Worm (Caenorhabditis elegans) whole organism, dauer: ENCODE results near the gene C13A2.12.

Experiments
- unc-62 ChIP-seq: sonication (generic microtip); optimal IDR thresholded peaks from 2 replicates; lab custom pipeline; 2017; ENCODE audit warnings: missing biosample characterization, missing genetic modification reagents, missing genetic modification characterization

Gene C13A2.12

DNA sequence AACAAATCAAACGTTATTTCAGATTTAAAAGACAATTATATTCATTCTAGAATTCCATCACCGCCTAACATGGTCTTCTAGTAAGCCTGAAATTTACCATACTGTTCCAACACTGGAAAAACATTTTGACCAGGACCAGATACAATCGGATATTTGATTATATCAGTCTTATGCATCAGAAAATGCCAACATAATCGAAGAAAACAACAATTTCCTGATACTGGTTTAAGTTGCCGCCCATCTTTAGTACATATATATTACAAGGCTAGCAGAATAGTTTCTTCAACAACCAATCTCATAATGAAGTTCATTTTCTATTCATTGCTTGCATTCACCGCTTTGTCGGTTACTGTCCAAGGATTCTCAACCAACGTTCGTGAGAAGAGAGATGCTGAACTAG lies at the start of gene C13A2.12:
Gene C13A2.12, plus strand, starts transcription at position 301 of the 400 bp plus-strand sequence.
- TF ChIP-seq unc-62 (GFP tag; lab: Kevin White, UChicago): no peak

DNA sequence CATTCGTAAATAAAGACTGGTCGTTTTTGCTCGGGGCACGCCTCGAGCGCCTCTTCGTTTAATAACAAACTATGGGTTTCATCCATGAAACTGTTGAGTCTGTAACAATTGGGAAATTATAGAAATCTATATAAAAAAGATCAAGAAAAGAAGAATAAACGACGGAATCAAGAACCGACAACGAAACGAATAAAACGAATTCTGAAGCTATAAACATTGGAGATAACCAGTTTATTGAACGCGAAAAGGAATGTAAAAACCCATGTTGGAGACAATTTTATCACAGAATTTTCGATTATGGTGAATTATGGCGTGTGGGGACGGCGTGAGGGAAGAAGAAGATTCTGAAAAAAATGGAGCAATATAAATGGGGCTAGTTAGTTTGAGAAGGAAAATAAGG lies 44.3 kb upstream of the C13A2.12 start, which contains the start of gene soap-1:
Gene soap-1, minus strand, starts transcription at position 101 of the 400 bp plus-strand sequence.
- TF ChIP-seq unc-62 (GFP tag; lab: Kevin White, UChicago): no peak

DNA sequence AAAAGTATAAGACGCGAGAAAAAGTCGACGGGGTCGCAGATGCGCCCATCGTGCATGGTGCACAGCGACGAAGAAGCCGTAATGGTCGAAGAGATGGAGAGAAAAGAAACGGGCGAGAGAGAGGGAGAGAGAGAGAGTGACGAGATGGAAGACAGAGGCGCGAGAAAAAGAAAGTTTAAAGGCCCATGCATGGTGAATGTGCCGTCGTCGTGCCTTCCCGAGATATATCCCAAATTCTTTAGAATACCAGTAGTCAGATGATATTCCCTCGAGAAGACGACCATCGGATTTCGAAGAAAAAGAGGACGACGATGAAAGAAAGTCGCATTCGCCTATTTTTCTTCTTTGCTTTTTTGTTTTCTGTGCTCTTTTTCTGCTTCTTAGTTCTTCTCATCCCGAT lies 43.0 kb upstream of the C13A2.12 start:
- no peak for TF ChIP-seq unc-62 (GFP tag; lab: Kevin White, UChicago)

DNA sequence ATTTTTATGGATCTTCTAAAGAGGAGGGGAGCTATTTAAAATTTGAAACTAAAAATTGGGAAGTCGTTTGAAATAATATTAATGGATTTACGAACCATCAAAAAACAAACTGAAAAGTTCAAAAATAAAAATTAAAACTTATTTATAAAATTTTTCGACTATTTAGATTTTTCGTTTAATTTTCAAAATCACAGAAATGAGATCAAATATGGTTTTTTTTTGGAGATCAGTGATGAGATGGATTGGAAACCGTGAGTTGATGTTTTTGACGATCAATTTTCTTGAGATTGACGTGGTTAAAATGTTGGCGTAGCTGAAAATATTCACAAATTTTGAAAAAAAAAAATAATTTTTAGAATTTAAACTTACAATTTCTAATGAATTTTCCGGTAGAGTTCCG lies 40.1 kb upstream of the C13A2.12 start, which contains the start of gene C13F10.5:
Gene C13F10.5, minus strand, starts transcription at position 101 of the 400 bp plus-strand sequence.
- no peak for TF ChIP-seq unc-62 (GFP tag; lab: Kevin White, UChicago)

DNA sequence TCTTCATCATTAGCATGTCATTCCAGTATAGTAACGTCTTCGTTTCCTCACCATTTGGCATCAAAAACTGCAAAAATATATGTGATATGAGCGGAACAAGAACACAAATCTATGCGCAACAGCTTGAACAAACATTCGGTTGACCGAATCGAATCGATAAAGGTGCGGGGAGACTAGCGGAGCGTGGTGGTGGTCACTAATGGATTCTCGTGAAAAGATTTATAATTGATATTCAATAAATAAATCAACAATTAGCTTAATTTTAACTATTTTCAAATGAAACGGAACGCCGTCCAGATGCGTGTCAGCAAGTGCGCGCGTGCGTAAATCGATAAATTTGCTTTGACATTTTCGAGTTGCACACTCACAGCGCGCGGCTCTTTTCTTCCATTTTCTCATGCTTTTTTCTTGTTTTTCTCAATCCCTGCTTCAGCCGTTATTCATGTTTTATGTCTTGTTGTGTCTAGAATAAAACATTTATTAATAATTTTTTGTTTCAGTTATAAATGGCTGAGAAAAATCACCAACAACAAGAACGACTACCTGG lies 38.0 kb upstream of the C13A2.12 start, which contains the start of the genes C13F10.8, C13F10.6 and kxd-1:
Gene C13F10.8, minus strand, starts transcription at position 51 of the 547 bp plus-strand sequence.
Gene C13F10.6, minus strand, starts transcription at position 67 of the 547 bp plus-strand sequence.
Gene kxd-1, plus strand, starts transcription at position 497 of the 547 bp plus-strand sequence.
- no peak for TF ChIP-seq unc-62 (GFP tag; lab: Kevin White, UChicago)

DNA sequence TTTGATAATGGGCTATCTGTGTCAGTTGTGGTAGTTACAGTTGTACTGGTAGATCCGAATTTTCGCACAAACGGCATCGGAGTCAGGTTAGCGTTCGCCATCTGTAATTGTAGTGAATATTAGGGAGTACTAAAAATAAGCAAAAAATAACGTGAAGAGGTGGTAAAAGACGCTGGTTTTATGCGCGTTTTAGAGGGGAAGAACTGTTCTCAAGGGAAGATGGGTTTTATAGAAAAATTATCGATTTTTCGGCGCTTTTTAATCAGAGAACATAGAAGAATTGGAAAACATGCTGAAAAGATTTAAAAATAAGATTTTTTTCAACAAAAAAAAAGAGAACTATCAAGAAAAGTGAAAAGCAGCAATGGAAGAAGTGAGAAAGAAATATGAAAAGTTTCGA lies 35.9 kb upstream of the C13A2.12 start, which contains the start of gene C13F10.7:
Gene C13F10.7, minus strand, starts transcription at position 101 of the 400 bp plus-strand sequence.
- TF ChIP-seq unc-62 (GFP tag; lab: Kevin White, UChicago): no peak

DNA sequence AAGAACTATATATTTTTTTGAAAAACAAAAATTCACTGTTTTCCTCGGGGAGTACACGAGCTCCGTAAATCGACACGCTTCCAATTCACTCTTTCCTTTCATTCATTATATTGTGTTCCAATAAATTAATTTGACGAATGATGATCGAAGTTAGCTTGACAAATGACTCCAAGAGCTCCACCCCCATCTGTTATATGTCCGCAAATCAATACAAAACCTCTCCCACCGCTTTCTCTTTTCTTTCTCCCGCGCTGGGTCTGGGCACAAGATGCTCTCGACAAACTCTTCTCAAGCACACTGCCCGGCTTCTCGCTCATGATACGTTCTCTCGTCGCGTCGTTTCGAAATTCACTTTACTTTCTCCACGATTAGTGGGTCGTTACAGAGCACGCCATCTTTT lies 35.1 kb upstream of the C13A2.12 start, which contains the start of gene C13F10.1:
Gene C13F10.1, plus strand, starts transcription at position 138 of the 400 bp plus-strand sequence.
- no peak for TF ChIP-seq unc-62 (GFP tag; lab: Kevin White, UChicago)

DNA sequence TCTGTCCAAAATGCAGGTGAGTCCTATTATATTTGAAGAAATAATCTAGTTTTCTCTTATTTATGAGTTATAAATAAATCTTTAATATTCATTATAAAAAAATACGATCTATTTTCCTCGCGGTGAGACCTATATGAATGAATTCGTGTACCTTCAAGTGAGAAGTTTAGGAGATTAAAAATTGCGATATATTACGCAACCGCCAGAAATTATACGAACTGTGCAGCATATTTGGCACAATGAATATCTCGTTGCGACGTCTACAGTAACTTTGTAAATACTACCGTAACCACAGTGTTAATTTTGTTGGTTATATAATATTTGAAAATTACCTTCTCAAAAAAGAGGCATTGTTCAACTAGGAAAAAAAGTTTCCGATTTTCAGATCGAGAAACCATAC lies 34.7 kb upstream of the C13A2.12 start:
- no peak for TF ChIP-seq unc-62 (GFP tag; lab: Kevin White, UChicago)

DNA sequence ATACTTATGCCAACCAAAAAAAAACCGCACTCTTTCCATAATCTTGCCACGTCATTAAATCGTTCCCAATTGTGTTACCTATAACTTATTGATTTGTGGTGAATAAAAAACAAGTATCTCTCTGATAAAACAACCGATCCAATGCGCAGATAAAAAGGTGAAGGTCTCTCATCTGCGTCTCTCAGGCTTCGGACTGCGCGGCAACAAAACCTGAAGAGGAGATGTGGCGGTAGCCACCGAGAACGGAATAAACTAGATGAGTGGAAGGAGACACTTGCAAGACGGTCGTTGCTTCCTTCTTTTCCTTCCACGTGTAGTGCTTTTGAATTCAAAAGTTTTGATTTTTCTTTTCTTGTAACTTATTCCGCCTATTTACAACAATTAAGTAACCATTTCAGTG lies 34.1 kb upstream of the C13A2.12 start, which contains the start of gene fkb-3:
Gene fkb-3, plus strand, starts transcription at position 277 of the 400 bp plus-strand sequence.
- TF ChIP-seq unc-62 (GFP tag; lab: Kevin White, UChicago): no peak

DNA sequence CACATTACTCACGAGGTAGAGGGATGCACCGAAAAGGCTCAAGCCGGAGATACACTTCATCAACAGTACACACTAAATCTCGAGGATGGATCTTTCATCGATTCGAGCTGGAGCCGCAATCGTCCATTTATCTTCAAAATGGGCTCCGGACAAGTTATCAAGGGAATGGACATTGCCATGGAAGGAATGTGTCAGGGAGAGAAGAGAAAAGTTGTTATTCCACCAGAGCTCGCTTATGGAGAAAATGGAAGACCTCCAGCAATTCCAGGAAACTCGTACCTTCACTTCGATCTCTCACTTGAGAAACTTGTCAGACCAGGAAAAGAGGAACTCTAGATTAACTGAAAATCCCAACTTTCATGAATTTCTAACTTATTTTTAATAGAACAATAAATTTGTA lies 33.2 kb upstream of the C13A2.12 start:
- TF ChIP-seq unc-62 (GFP tag; lab: Kevin White, UChicago): no peak

DNA sequence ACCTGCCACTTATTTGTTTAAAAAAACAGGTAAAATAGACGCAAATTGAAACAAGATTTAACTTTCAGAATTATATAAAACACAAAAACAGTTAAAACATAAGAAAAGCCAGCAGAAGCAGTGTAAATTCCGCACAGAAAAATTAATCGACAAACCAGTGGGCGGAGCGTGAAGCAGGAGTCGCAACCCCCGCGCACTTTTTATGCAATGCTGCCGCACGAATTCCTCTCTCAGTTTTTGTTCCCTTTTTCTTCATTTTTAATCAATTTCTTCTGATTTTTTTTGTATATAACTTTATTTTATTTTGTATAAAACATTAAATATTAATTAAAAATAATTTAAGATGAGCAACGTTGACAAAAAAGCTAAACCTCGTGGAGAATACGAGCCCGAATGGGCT lies 28.2 kb upstream of the C13A2.12 start, which contains the start of the genes gei-6 and krr-1:
Gene gei-6, minus strand, starts transcription at position 2 of the 400 bp plus-strand sequence.
Gene krr-1, plus strand, starts transcription at position 344 of the 400 bp plus-strand sequence.
- no peak for TF ChIP-seq unc-62 (GFP tag; lab: Kevin White, UChicago)

DNA sequence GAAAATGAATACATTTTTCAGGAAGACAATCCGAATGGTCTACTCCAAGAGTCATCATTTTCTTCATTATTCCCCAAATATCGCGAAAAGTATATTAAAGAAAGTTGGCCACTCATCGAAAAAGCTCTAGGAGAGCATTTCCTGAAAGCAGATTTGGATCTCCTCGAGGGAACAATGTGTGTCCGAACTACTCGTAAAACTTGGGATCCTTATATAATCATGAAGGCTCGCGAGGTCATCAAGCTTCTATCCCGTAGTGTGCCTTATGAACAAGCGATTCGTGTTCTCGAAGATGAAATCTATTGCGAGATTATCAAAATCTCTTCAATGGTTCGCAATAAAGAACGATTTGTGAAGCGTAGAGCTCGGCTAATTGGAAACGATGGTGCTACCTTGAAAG lies 27.5 kb upstream of the C13A2.12 start:
- TF ChIP-seq unc-62 (GFP tag; lab: Kevin White, UChicago): no peak

DNA sequence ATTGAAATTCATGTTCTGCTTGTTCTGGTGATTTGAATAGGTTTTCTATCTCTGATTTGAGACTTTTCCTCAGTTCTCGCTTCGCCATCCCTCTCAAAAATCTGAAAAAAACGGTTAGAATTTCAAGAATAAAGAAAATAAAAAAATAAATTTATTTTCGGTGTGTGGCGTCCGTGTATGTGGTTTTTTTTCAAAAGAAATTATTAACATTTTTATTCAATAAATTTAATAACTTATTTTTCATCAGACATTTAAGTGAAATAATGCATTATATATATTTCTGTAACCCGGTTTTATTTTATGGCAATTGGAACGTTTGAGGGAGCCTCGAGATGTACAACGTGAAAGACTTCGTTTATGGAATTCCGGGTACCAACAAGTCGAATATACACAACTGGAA lies 24.3 kb upstream of the C13A2.12 start, which contains the start of gene C05C8.5:
Gene C05C8.5, minus strand, starts transcription at position 101 of the 400 bp plus-strand sequence.
- TF ChIP-seq unc-62 (GFP tag; lab: Kevin White, UChicago): no peak

DNA sequence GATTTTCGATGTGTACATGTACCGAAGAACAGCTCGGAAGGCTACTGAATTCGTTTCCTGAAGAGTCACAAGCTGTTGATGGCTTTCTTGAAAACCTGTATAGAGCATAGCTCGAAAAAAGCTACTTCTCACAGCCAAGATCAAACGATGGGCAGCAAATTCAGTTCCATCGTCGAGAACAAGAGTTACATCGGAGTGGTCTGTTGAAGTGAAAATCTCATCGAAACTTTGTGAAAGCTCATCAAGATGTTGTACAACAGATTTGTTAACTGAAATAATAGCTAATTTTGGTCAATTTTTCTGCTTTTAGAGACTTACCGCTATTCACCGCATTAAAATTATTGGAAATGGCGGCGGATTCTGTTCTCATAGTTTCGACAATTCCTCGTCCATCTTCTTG lies 22.4 kb upstream of the C13A2.12 start:
- no peak for TF ChIP-seq unc-62 (GFP tag; lab: Kevin White, UChicago)

DNA sequence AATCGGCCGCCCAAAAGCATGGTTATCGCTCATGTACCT lies 22.2 kb upstream of the C13A2.12 start, which contains the start of gene hpo-9:
Gene hpo-9, minus strand, starts transcription at position 37 of the 39 bp plus-strand sequence.
- no peak for TF ChIP-seq unc-62 (GFP tag; lab: Kevin White, UChicago)

DNA sequence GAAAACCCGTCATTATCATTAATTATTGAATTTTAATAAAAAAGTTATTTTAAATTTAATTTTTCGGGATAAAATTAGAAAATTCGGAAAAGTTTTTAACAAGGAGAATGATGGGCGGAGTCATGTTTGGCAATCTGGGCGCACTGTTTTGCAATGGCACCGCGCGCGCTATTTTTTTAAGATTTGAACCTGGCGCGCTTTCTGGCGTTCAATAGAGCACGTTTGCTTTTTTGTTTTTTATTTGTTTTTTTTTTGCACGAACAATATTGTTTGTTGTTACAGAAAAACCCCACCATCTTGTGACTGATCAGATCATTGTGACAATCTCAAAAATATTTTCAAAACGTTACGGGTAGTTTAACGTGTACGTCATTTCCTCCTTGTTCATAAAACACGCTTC lies 21.9 kb upstream of the C13A2.12 start, which contains the start of gene hyls-1:
Gene hyls-1, plus strand, starts transcription at position 249 of the 400 bp plus-strand sequence.
- TF ChIP-seq unc-62 (GFP tag; lab: Kevin White, UChicago): no peak

DNA sequence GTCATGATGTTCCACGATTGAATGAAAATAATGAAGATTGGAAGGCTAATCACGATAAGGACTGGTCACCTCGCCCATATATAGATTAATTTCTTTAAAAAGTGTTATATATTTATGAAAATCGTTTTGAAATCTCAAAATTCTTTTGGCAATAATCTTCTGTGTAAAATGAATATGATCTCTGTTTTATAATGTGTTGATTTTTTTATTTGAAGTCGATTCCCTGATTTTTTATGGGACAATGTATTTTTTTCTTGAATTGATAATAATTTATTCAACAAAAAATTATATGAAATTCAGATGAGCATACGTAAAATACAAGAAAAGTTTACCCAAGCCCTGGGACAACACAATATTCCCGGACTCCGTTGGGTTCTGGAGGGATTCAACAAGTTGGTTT lies 19.6 kb upstream of the C13A2.12 start, which contains the start of gene C05C8.1:
Gene C05C8.1, plus strand, starts transcription at position 301 of the 400 bp plus-strand sequence.
- no peak for TF ChIP-seq unc-62 (GFP tag; lab: Kevin White, UChicago)
